Worm (Caenorhabditis elegans) whole organism, L2 larva: ENCODE data around the gene cox-17.
A peak's percentile ranks its signal among the peaks of the same experiment; 100 is the strongest.

ENCODE experiments used
- F13H6.1 ChIP-seq: sonication (generic microtip); optimal IDR thresholded peaks from 2 replicates; lab custom pipeline; 2016; ENCODE audit warnings: missing genetic modification characterization, missing compliant biosample characterization
- R02D3.7 ChIP-seq: fragments of 150-350 bp; optimal IDR thresholded peaks from 2 replicates; lab custom pipeline; 2014; ENCODE audit warnings: missing biosample characterization, missing genetic modification characterization
- Y55F3AM.14 ChIP-seq: fragments of 200-800 bp; sonication (Bioruptor generic); optimal IDR thresholded peaks from 2 replicates; lab custom pipeline; 2018; ENCODE audit warnings: mild to moderate bottlenecking, missing genetic modification characterization, missing compliant biosample characterization
- ZK546.5 ChIP-seq: sonication (generic microtip); optimal IDR thresholded peaks from 2 replicates; lab custom pipeline; 2017; ENCODE audit warnings: missing biosample characterization, missing genetic modification characterization
- alr-1 ChIP-seq: fragments of 150-350 bp; optimal IDR thresholded peaks from 2 replicates; lab custom pipeline; 2014; ENCODE audit warnings: missing biosample characterization, missing genetic modification characterization
- blmp-1 ChIP-seq: sonication (generic microtip); optimal IDR thresholded peaks from 2 replicates; lab custom pipeline; 2017; ENCODE audit warnings: missing genetic modification characterization, mild to moderate bottlenecking, missing compliant biosample characterization, antibody characterized with exemption, moderate library complexity; ENCODE audit not compliant: insufficient read depth
- ceh-16 ChIP-seq: fragments of 150-350 bp; optimal IDR thresholded peaks from 2 replicates; lab custom pipeline; 2014; ENCODE audit warnings: missing biosample characterization, missing genetic modification characterization
- ceh-82 ChIP-seq: fragments of 150-350 bp; optimal IDR thresholded peaks from 2 replicates; lab custom pipeline; 2014; ENCODE audit warnings: missing biosample characterization, missing genetic modification characterization
- crh-2 ChIP-seq: sonication (generic microtip); optimal IDR thresholded peaks from 2 replicates; lab custom pipeline; 2017; ENCODE audit warnings: missing biosample characterization, missing genetic modification characterization
- egl-27 ChIP-seq: sonication (generic microtip); optimal IDR thresholded peaks from 3 replicates; lab custom pipeline; 2017; ENCODE audit warnings: missing biosample characterization, missing genetic modification reagents, missing genetic modification characterization
- elt-1 ChIP-seq: fragments of 150-350 bp; optimal IDR thresholded peaks from 2 replicates; lab custom pipeline; 2014; ENCODE audit warnings: missing biosample characterization, missing genetic modification characterization
- elt-3 ChIP-seq: sonication (generic microtip); optimal IDR thresholded peaks from 2 replicates; lab custom pipeline; 2017; ENCODE audit warnings: missing biosample characterization, missing genetic modification characterization
- fos-1 ChIP-seq: fragments of 150-350 bp; optimal IDR thresholded peaks from 2 replicates; lab custom pipeline; 2014; ENCODE audit warnings: missing biosample characterization, missing genetic modification characterization
- gmeb-1 ChIP-seq: fragments of 150-350 bp; optimal IDR thresholded peaks from 2 replicates; lab custom pipeline; 2014; ENCODE audit warnings: missing biosample characterization, missing genetic modification characterization
- lin-39 ChIP-seq: fragments of 150-350 bp; optimal IDR thresholded peaks from 2 replicates; lab custom pipeline; 2014; ENCODE audit warnings: missing biosample characterization, missing genetic modification reagents, missing genetic modification characterization
- mab-5 ChIP-seq: fragments of 150-350 bp; optimal IDR thresholded peaks from 2 replicates; lab custom pipeline; 2014; ENCODE audit warnings: missing biosample characterization, missing genetic modification characterization
- nhr-10 ChIP-seq: sonication (generic microtip); optimal IDR thresholded peaks from 2 replicates; lab custom pipeline; 2017; ENCODE audit warnings: missing biosample characterization, missing genetic modification characterization
- nhr-11 ChIP-seq: fragments of 150-350 bp; optimal IDR thresholded peaks from 2 replicates; lab custom pipeline; 2014; ENCODE audit warnings: missing biosample characterization, missing genetic modification characterization
- nhr-12 ChIP-seq: fragments of 150-350 bp; optimal IDR thresholded peaks from 2 replicates; lab custom pipeline; 2014; ENCODE audit warnings: missing biosample characterization, missing genetic modification characterization
- nhr-23 ChIP-seq: fragments of 150-350 bp; optimal IDR thresholded peaks from 2 replicates; lab custom pipeline; 2014; ENCODE audit warnings: missing biosample characterization, missing genetic modification reagents, missing genetic modification characterization
- nhr-237 ChIP-seq: fragments of 150-350 bp; optimal IDR thresholded peaks from 2 replicates; lab custom pipeline; 2014; ENCODE audit warnings: missing biosample characterization, missing genetic modification characterization
- nhr-25 ChIP-seq: fragments of 150-350 bp; sonication (generic microtip); optimal IDR thresholded peaks from 3 replicates; lab custom pipeline; 2014; ENCODE audit warnings: missing biosample characterization, missing genetic modification characterization
- nhr-6 ChIP-seq: fragments of 150-350 bp; optimal IDR thresholded peaks from 2 replicates; lab custom pipeline; 2014; ENCODE audit warnings: missing biosample characterization, missing genetic modification characterization
- nhr-77 ChIP-seq: fragments of 150-350 bp; optimal IDR thresholded peaks from 2 replicates; lab custom pipeline; 2014; ENCODE audit warnings: missing biosample characterization, missing genetic modification characterization
- peb-1 ChIP-seq: fragments of 150-350 bp; optimal IDR thresholded peaks from 2 replicates; lab custom pipeline; 2014; ENCODE audit warnings: missing biosample characterization, missing genetic modification characterization
- sem-4 ChIP-seq: fragments of 150-350 bp; optimal IDR thresholded peaks from 2 replicates; lab custom pipeline; 2014; ENCODE audit warnings: missing biosample characterization, missing genetic modification reagents, missing genetic modification characterization
- skn-1 ChIP-seq: sonication (generic microtip); optimal IDR thresholded peaks from 2 replicates; lab custom pipeline; 2017; ENCODE audit warnings: missing biosample characterization, missing genetic modification characterization
- snpc-4 ChIP-seq: fragments of 150-350 bp; optimal IDR thresholded peaks from 2 replicates; lab custom pipeline; 2014; ENCODE audit warnings: missing biosample characterization, missing genetic modification characterization
- unc-39 ChIP-seq: fragments of 150-350 bp; optimal IDR thresholded peaks from 2 replicates; lab custom pipeline; 2014; ENCODE audit warnings: missing biosample characterization, missing genetic modification characterization
- unc-55 ChIP-seq: fragments of 150-350 bp; sonication (generic microtip); optimal IDR thresholded peaks from 3 replicates; lab custom pipeline; 2014; ENCODE audit warnings: missing biosample characterization, missing genetic modification reagents, missing genetic modification characterization
- unc-62 ChIP-seq: fragments of 150-350 bp; optimal IDR thresholded peaks from 2 replicates; lab custom pipeline; 2014; ENCODE audit warnings: missing biosample characterization, missing genetic modification reagents, missing genetic modification characterization
- ztf-1 ChIP-seq: fragments of 200-800 bp; sonication (Bioruptor generic); conservative IDR thresholded peaks from 2 replicates; pipeline ENCODE4 v1.3.6; 2022; ENCODE audit warnings: missing genetic modification characterization, missing compliant biosample characterization
- ztf-11 ChIP-seq: sonication (generic microtip); optimal IDR thresholded peaks from 2 replicates; lab custom pipeline; 2017; ENCODE audit warnings: missing biosample characterization, missing genetic modification characterization
- ztf-4 ChIP-seq: fragments of 150-350 bp; optimal IDR thresholded peaks from 2 replicates; lab custom pipeline; 2014; ENCODE audit warnings: missing biosample characterization, missing genetic modification characterization

The cox-17 gene

ce11 chrIII:165390-165789 lies 25.4 kb upstream of the cox-17 start, which contains the start of gene F40G9.7:
TSS of gene F40G9.7 (plus strand) at chrIII:165690.
- TF ChIP-seq unc-39 (tag; lab: Kevin White, UChicago) = no peak
- no peak for TF ChIP-seq sem-4 (tag; lab: Kevin White, UChicago)
- TF ChIP-seq nhr-6 = no peak
- TF ChIP-seq Y55F3AM.14 = no peak
- TF ChIP-seq blmp-1 (tag; lab: Kevin White, UChicago) = no peak
- TF ChIP-seq nhr-12 (tag; lab: Kevin White, UChicago) = no peak
- TF ChIP-seq alr-1 (tag; lab: Kevin White, UChicago) = no peak
- TF ChIP-seq nhr-23 (tag; lab: Kevin White, UChicago) = no peak
- TF ChIP-seq gmeb-1 (tag; lab: Kevin White, UChicago) = no peak
- no peak for TF ChIP-seq nhr-25 (tag; lab: Kevin White, UChicago)
- TF ChIP-seq nhr-10 (tag; lab: Kevin White, UChicago) = no peak
- TF ChIP-seq mab-5 (tag; lab: Kevin White, UChicago) = no peak
- TF ChIP-seq unc-55 (GFP tag; lab: Kevin White, UChicago) = no peak
- no peak for TF ChIP-seq skn-1 (tag; lab: Kevin White, UChicago)
- TF ChIP-seq ztf-1 (GFP tag; lab: Robert Waterston, UW) = no peak

- TF ChIP-seq unc-55 (GFP tag; lab: Kevin White, UChicago) = no peak
- TF ChIP-seq ztf-11 (tag; lab: Kevin White, UChicago) = no peak
- TF ChIP-seq elt-3 (tag; lab: Kevin White, UChicago) = no peak
- no peak for TF ChIP-seq peb-1 (tag; lab: Kevin White, UChicago)
- TF ChIP-seq ztf-1 (GFP tag; lab: Robert Waterston, UW) = no peak
- no peak for TF ChIP-seq F13H6.1 (tag; lab: Kevin White, UChicago)
- TF ChIP-seq nhr-12 (tag; lab: Kevin White, UChicago) = no peak
- TF ChIP-seq ceh-82 = no peak
- TF ChIP-seq lin-39 (tag; lab: Kevin White, UChicago) = no peak
- no peak for TF ChIP-seq egl-27 (tag; lab: Kevin White, UChicago)
- TF ChIP-seq Y55F3AM.14 = no peak
- TF ChIP-seq R02D3.7 (tag; lab: Kevin White, UChicago) = no peak
These were observed 21.3 kb upstream of the cox-17 start, which contains the start of gene F40G9.18 for ce11 chrIII:169478-169877. TSS of gene F40G9.18 (minus strand) at chrIII:169578.

- no peak for TF ChIP-seq ceh-82
- no peak for TF ChIP-seq peb-1 (tag; lab: Kevin White, UChicago)
- no peak for TF ChIP-seq elt-1
- no peak for TF ChIP-seq ztf-1 (GFP tag; lab: Robert Waterston, UW)
- TF ChIP-seq egl-27 (tag; lab: Kevin White, UChicago) = no peak
- TF ChIP-seq nhr-77 (tag; lab: Kevin White, UChicago) = no peak
- TF ChIP-seq unc-62 (GFP tag; lab: Kevin White, UChicago) = no peak
- no peak for TF ChIP-seq snpc-4 (tag; lab: Kevin White, UChicago)
- no peak for TF ChIP-seq ztf-11 (tag; lab: Kevin White, UChicago)
- TF ChIP-seq ceh-16 = no peak
- TF ChIP-seq nhr-11 = no peak
- TF ChIP-seq skn-1 (tag; lab: Kevin White, UChicago) = no peak
These were observed 19.2 kb upstream of the cox-17 start, which contains the start of the genes F40G9.9 and F40G9.12 for ce11 chrIII:171617-172016. TSS of gene F40G9.9 (minus strand) at chrIII:171717. TSS of gene F40G9.12 (plus strand) at chrIII:171847.

ce11 chrIII:173501-173900 lies 17.3 kb upstream of the cox-17 start, which contains the start of gene F40G9.19:
TSS of gene F40G9.19 (plus strand) at chrIII:173801.
- no peak for TF ChIP-seq ztf-1 (GFP tag; lab: Robert Waterston, UW)
- no peak for TF ChIP-seq nhr-6
- no peak for TF ChIP-seq ztf-4 (tag; lab: Kevin White, UChicago)
- TF ChIP-seq sem-4 (tag; lab: Kevin White, UChicago) = no peak
- TF ChIP-seq ztf-11 (tag; lab: Kevin White, UChicago) = no peak
- TF ChIP-seq unc-39 (tag; lab: Kevin White, UChicago) = no peak
- TF ChIP-seq ZK546.5 (tag; lab: Kevin White, UChicago) = no peak
- no peak for TF ChIP-seq egl-27 (tag; lab: Kevin White, UChicago)
- no peak for TF ChIP-seq unc-55 (GFP tag; lab: Kevin White, UChicago)
- no peak for TF ChIP-seq nhr-25 (tag; lab: Kevin White, UChicago)
- TF ChIP-seq F13H6.1 (tag; lab: Kevin White, UChicago) = no peak
- no peak for TF ChIP-seq nhr-12 (tag; lab: Kevin White, UChicago)

- no peak for TF ChIP-seq nhr-6
- TF ChIP-seq nhr-237 (tag; lab: Kevin White, UChicago) = no peak
- no peak for TF ChIP-seq nhr-11
- TF ChIP-seq fos-1 = peak; percentile 53
- no peak for TF ChIP-seq gmeb-1 (tag; lab: Kevin White, UChicago)
- no peak for TF ChIP-seq crh-2
- TF ChIP-seq nhr-12 (tag; lab: Kevin White, UChicago) = no peak
These were observed 15.1 kb upstream of the cox-17 start, which contains the start of gene clec-148 for ce11 chrIII:175733-176132. TSS of gene clec-148 (minus strand) at chrIII:175833.
